Worm (Caenorhabditis elegans) whole organism, L2 larva: ENCODE results near the gene F10E9.12.

Experiments used
- C34F6.9 ChIP-seq: fragments of 150-350 bp; optimal IDR thresholded peaks from 2 replicates; lab custom pipeline; 2014; ENCODE audit warnings: missing biosample characterization, missing genetic modification characterization
- F13H6.1 ChIP-seq: sonication (generic microtip); optimal IDR thresholded peaks from 2 replicates; lab custom pipeline; 2016; ENCODE audit warnings: missing genetic modification characterization, missing compliant biosample characterization
- Y55F3AM.14 ChIP-seq: fragments of 200-800 bp; sonication (Bioruptor generic); optimal IDR thresholded peaks from 2 replicates; lab custom pipeline; 2018; ENCODE audit warnings: mild to moderate bottlenecking, missing genetic modification characterization, missing compliant biosample characterization
- alr-1 ChIP-seq: fragments of 150-350 bp; optimal IDR thresholded peaks from 2 replicates; lab custom pipeline; 2014; ENCODE audit warnings: missing biosample characterization, missing genetic modification characterization
- ceh-82 ChIP-seq: fragments of 150-350 bp; optimal IDR thresholded peaks from 2 replicates; lab custom pipeline; 2014; ENCODE audit warnings: missing biosample characterization, missing genetic modification characterization
- dmd-4 ChIP-seq: sonication (generic microtip); optimal IDR thresholded peaks from 2 replicates; lab custom pipeline; 2017; ENCODE audit warnings: missing biosample characterization, missing genetic modification characterization
- elt-1 ChIP-seq: fragments of 150-350 bp; optimal IDR thresholded peaks from 2 replicates; lab custom pipeline; 2014; ENCODE audit warnings: missing biosample characterization, missing genetic modification characterization
- elt-3 ChIP-seq: sonication (generic microtip); optimal IDR thresholded peaks from 2 replicates; lab custom pipeline; 2017; ENCODE audit warnings: missing biosample characterization, missing genetic modification characterization
- gmeb-1 ChIP-seq: fragments of 150-350 bp; optimal IDR thresholded peaks from 2 replicates; lab custom pipeline; 2014; ENCODE audit warnings: missing biosample characterization, missing genetic modification characterization
- lin-13 ChIP-seq: fragments of 150-350 bp; optimal IDR thresholded peaks from 2 replicates; lab custom pipeline; 2014; ENCODE audit warnings: missing biosample characterization, missing genetic modification reagents, missing genetic modification characterization
- lin-39 ChIP-seq: fragments of 150-350 bp; optimal IDR thresholded peaks from 2 replicates; lab custom pipeline; 2014; ENCODE audit warnings: missing biosample characterization, missing genetic modification reagents, missing genetic modification characterization
- lsy-2 ChIP-seq, 2 experiments: fragments of 150-350 bp in 1 of 2; sonication (generic microtip) in 1 of 2; optimal IDR thresholded peaks; 2 replicates each; lab custom pipeline; 2014 to 2017; ENCODE audit warnings: missing biosample characterization in 2 of 2, missing genetic modification characterization in 2 of 2
- mab-5 ChIP-seq: fragments of 150-350 bp; optimal IDR thresholded peaks from 2 replicates; lab custom pipeline; 2014; ENCODE audit warnings: missing biosample characterization, missing genetic modification characterization
- mbf-1 ChIP-seq: sonication (generic microtip); optimal IDR thresholded peaks from 2 replicates; lab custom pipeline; 2017; ENCODE audit warnings: missing biosample characterization, missing genetic modification characterization
- mdl-1 ChIP-seq, 2 experiments: fragments of 150-350 bp in 1 of 2; sonication (generic microtip) in 1 of 2; optimal IDR thresholded peaks; 2 replicates each; lab custom pipeline; 2017; ENCODE audit warnings: missing biosample characterization in 2 of 2, missing genetic modification characterization in 2 of 2
- nhr-10 ChIP-seq: sonication (generic microtip); optimal IDR thresholded peaks from 2 replicates; lab custom pipeline; 2017; ENCODE audit warnings: missing biosample characterization, missing genetic modification characterization
- nhr-12 ChIP-seq: fragments of 150-350 bp; optimal IDR thresholded peaks from 2 replicates; lab custom pipeline; 2014; ENCODE audit warnings: missing biosample characterization, missing genetic modification characterization
- nhr-129 ChIP-seq: fragments of 150-350 bp; optimal IDR thresholded peaks from 2 replicates; lab custom pipeline; 2014; ENCODE audit warnings: missing biosample characterization, missing genetic modification characterization
- nhr-21 ChIP-seq: fragments of 150-350 bp; optimal IDR thresholded peaks from 2 replicates; lab custom pipeline; 2014; ENCODE audit warnings: missing biosample characterization, missing genetic modification characterization
- nhr-6 ChIP-seq: fragments of 150-350 bp; optimal IDR thresholded peaks from 2 replicates; lab custom pipeline; 2014; ENCODE audit warnings: missing biosample characterization, missing genetic modification characterization
- sem-4 ChIP-seq: fragments of 150-350 bp; optimal IDR thresholded peaks from 2 replicates; lab custom pipeline; 2014; ENCODE audit warnings: missing biosample characterization, missing genetic modification reagents, missing genetic modification characterization
- skn-1 ChIP-seq: sonication (generic microtip); optimal IDR thresholded peaks from 2 replicates; lab custom pipeline; 2017; ENCODE audit warnings: missing biosample characterization, missing genetic modification characterization
- sma-9 ChIP-seq, 2 experiments: fragments of 150-350 bp in 1 of 2; sonication (generic microtip) in 1 of 2; optimal IDR thresholded peaks; 2 replicates each; lab custom pipeline; 2014 to 2016; ENCODE audit warnings: missing genetic modification characterization in 2 of 2, mild to moderate bottlenecking in 1 of 2, missing biosample characterization in 1 of 2, missing compliant biosample characterization in 1 of 2, missing genetic modification reagents in 1 of 2, moderate library complexity in 1 of 2
- snpc-4 ChIP-seq: fragments of 150-350 bp; optimal IDR thresholded peaks from 2 replicates; lab custom pipeline; 2014; ENCODE audit warnings: missing biosample characterization, missing genetic modification characterization
- unc-39 ChIP-seq: fragments of 150-350 bp; optimal IDR thresholded peaks from 2 replicates; lab custom pipeline; 2014; ENCODE audit warnings: missing biosample characterization, missing genetic modification characterization
- unc-55 ChIP-seq: fragments of 150-350 bp; sonication (generic microtip); optimal IDR thresholded peaks from 3 replicates; lab custom pipeline; 2014; ENCODE audit warnings: missing biosample characterization, missing genetic modification reagents, missing genetic modification characterization
- unc-62 ChIP-seq: fragments of 150-350 bp; optimal IDR thresholded peaks from 2 replicates; lab custom pipeline; 2014; ENCODE audit warnings: missing biosample characterization, missing genetic modification reagents, missing genetic modification characterization
- zag-1 ChIP-seq: fragments of 150-350 bp; optimal IDR thresholded peaks from 2 replicates; lab custom pipeline; 2014; ENCODE audit warnings: missing biosample characterization, missing genetic modification characterization
- ztf-1 ChIP-seq: fragments of 200-800 bp; sonication (Bioruptor generic); conservative IDR thresholded peaks from 2 replicates; pipeline ENCODE4 v1.3.6; 2022; ENCODE audit warnings: missing genetic modification characterization, missing compliant biosample characterization
- ztf-11 ChIP-seq: sonication (generic microtip); optimal IDR thresholded peaks from 2 replicates; lab custom pipeline; 2017; ENCODE audit warnings: missing biosample characterization, missing genetic modification characterization
- ztf-4 ChIP-seq: fragments of 150-350 bp; optimal IDR thresholded peaks from 2 replicates; lab custom pipeline; 2014; ENCODE audit warnings: missing biosample characterization, missing genetic modification characterization

Gene F10E9.12

DNA sequence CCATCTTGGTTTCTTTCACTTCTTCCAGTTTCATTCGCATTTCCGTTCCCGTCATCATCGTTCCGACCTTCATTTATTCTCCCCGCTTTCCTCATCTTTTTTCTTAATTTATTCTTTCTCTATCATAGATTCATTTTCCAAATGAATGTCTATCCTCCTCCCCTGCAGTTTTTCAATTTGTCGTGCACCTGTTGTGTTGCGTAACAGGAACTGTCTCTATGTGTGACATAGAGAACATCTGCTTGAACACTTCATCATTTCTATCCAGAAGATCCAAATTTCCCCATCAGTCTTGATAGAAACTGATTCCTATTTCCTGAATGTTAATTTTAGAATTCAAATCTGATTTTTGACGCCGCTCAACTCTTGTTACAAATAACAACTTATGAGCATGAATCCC is 40.8 kb upstream of the F10E9.12 start:
- no peak for TF ChIP-seq F13H6.1 (tag; lab: Kevin White, UChicago)
- TF ChIP-seq unc-39 (tag; lab: Kevin White, UChicago): no peak
- no peak for TF ChIP-seq skn-1 (tag; lab: Kevin White, UChicago)
- TF ChIP-seq sma-9 (GFP tag; optimal IDR thresholded peaks at IDR 0.05; lab: Kevin White, UChicago): no peak
- no peak for TF ChIP-seq sma-9 (tag; optimal IDR thresholded peaks at IDR 0.05; lab: Kevin White, UChicago)
- no peak for TF ChIP-seq elt-1 (tag; lab: Kevin White, UChicago)
- no peak for TF ChIP-seq snpc-4 (tag; lab: Kevin White, UChicago)
- no peak for TF ChIP-seq nhr-21 (tag; lab: Kevin White, UChicago)
- no peak for TF ChIP-seq lin-39 (tag; lab: Kevin White, UChicago)
- no peak for TF ChIP-seq C34F6.9 (tag; lab: Kevin White, UChicago)
- no peak for TF ChIP-seq dmd-4 (tag; lab: Kevin White, UChicago)
- TF ChIP-seq ztf-4 (tag; lab: Kevin White, UChicago): no peak
- TF ChIP-seq, all 48 proteins: peak for 0

ce11 chrIII:8286003-8286402 is 38.3 kb upstream of the F10E9.12 start:
- TF ChIP-seq C34F6.9 (tag; lab: Kevin White, UChicago) (no peak), unc-55 (GFP tag; lab: Kevin White, UChicago) (peak; percentile 42)

DNA sequence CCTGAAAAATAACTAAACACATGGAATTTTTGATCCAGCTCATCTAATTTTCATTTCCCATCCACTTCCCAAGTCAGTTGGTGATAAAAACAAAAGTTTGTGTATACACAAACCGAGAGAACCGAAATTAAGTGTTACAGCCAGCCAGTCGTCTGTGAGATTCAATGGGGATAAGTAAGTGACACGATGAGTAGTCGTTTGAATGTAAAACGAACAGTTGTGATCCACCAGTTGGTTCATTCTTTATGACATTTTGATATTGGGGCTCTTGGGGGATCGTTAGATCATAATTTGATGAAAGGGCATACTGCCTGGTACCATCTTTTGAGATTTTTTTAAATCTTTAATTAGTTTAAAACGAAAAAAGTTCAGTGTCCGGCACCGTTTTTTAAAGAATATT is 37.5 kb upstream of the F10E9.12 start:
- no peak for TF ChIP-seq elt-3 (tag; lab: Kevin White, UChicago)
- TF ChIP-seq sma-9 (GFP tag; optimal IDR thresholded peaks at IDR 0.05; lab: Kevin White, UChicago): no peak
- no peak for TF ChIP-seq sma-9 (tag; optimal IDR thresholded peaks at IDR 0.05; lab: Kevin White, UChicago)
- TF ChIP-seq dmd-4 (tag; lab: Kevin White, UChicago): no peak
- TF ChIP-seq unc-62 (GFP tag; lab: Kevin White, UChicago): no peak
- TF ChIP-seq alr-1 (tag; lab: Kevin White, UChicago): no peak
- TF ChIP-seq nhr-10 (tag; lab: Kevin White, UChicago): no peak
- no peak for TF ChIP-seq skn-1 (tag; lab: Kevin White, UChicago)
- TF ChIP-seq ceh-82 (tag; lab: Kevin White, UChicago): no peak
- no peak for TF ChIP-seq snpc-4 (tag; lab: Kevin White, UChicago)
- TF ChIP-seq lin-39 (tag; lab: Kevin White, UChicago): no peak
- no peak for TF ChIP-seq elt-1 (tag; lab: Kevin White, UChicago)
- no peak for TF ChIP-seq zag-1 (tag; lab: Kevin White, UChicago)
- TF ChIP-seq nhr-21 (tag; lab: Kevin White, UChicago): no peak
- TF ChIP-seq sem-4 (tag; lab: Kevin White, UChicago): no peak
- TF ChIP-seq nhr-6 (tag; lab: Kevin White, UChicago): no peak

ce11 chrIII:8287519-8287918 is 36.8 kb upstream of the F10E9.12 start:
- TF ChIP-seq dmd-4 (tag; lab: Kevin White, UChicago): no peak
- TF ChIP-seq gmeb-1 (tag; lab: Kevin White, UChicago): no peak
- peak; percentile 36 for TF ChIP-seq Y55F3AM.14 (GFP tag; lab: Kevin White, UChicago)
- TF ChIP-seq alr-1 (tag; lab: Kevin White, UChicago): no peak
- TF ChIP-seq zag-1 (tag; lab: Kevin White, UChicago): peak; percentile 41
- TF ChIP-seq nhr-21 (tag; lab: Kevin White, UChicago): no peak
- TF ChIP-seq nhr-129: peak; percentile 42
- TF ChIP-seq mdl-1 (tag; optimal IDR thresholded peaks at IDR 0.05; lab: Kevin White, UChicago): peak in 1 of 2 experiments; percentile 14
- peak in 1 of 2 experiments; percentile 49 for TF ChIP-seq lsy-2 (tag; optimal IDR thresholded peaks at IDR 0.05; lab: Kevin White, UChicago)
- TF ChIP-seq nhr-6 (tag; lab: Kevin White, UChicago): no peak
- no peak for TF ChIP-seq ztf-1 (GFP tag; lab: Robert Waterston, UW)
- TF ChIP-seq ztf-11 (tag; lab: Kevin White, UChicago): no peak
- TF ChIP-seq mab-5: peak; percentile 74
- no peak for TF ChIP-seq ztf-4 (tag; lab: Kevin White, UChicago)
- no peak for TF ChIP-seq nhr-12 (tag; lab: Kevin White, UChicago)
- TF ChIP-seq skn-1 (tag; lab: Kevin White, UChicago): no peak
- TF ChIP-seq C34F6.9 (tag; lab: Kevin White, UChicago): peak; percentile 43
- no peak for TF ChIP-seq lin-13
- no peak for TF ChIP-seq sem-4 (tag; lab: Kevin White, UChicago)
- peak; percentile 11 for TF ChIP-seq unc-62 (GFP tag; lab: Kevin White, UChicago)
- TF ChIP-seq F13H6.1 (tag; lab: Kevin White, UChicago): peak; percentile 61

ce11 chrIII:8289181-8289580 is 35.2 kb upstream of the F10E9.12 start:
- TF ChIP-seq nhr-10 (tag; lab: Kevin White, UChicago): no peak
- no peak for TF ChIP-seq elt-3 (tag; lab: Kevin White, UChicago)
- TF ChIP-seq dmd-4 (tag; lab: Kevin White, UChicago): no peak
- TF ChIP-seq nhr-12 (tag; lab: Kevin White, UChicago): no peak
- TF ChIP-seq mbf-1 (tag; lab: Kevin White, UChicago): no peak
